Fruit fly (Drosophila melanogaster) ovary, adult (tissue): ENCODE results near the gene Bsg.

ENCODE experiments used
- CG17801 ChIP-seq: fragments of 200-800 bp; optimal IDR thresholded peaks from 2 replicates; lab custom pipeline; 2019; ENCODE audit warnings: missing biosample characterization, mild to moderate bottlenecking, missing genetic modification characterization, moderate library complexity; ENCODE audit not compliant: partially characterized antibody

Bsg gene

dm6 chr2L:8099050-8099449 lies 15.8 kb downstream of the Bsg start:
- TF ChIP-seq CG17801 (GFP tag; lab: Kevin White, UChicago): no peak

- TF ChIP-seq CG17801 (GFP tag; lab: Kevin White, UChicago): no peak
These were observed 16.6 kb downstream of the Bsg start for dm6 chr2L:8099615-8100375.

- TF ChIP-seq CG17801 (GFP tag; lab: Kevin White, UChicago): peak; percentile 22
These were observed 17.5 kb downstream of the Bsg start for dm6 chr2L:8100489-8101352.

dm6 chr2L:8103073-8103472 lies 19.9 kb downstream of the Bsg start:
- no peak for TF ChIP-seq CG17801 (GFP tag; lab: Kevin White, UChicago)

dm6 chr2L:8104094-8104493 lies 20.9 kb downstream of the Bsg start:
- no peak for TF ChIP-seq CG17801 (GFP tag; lab: Kevin White, UChicago)

- TF ChIP-seq CG17801 (GFP tag; lab: Kevin White, UChicago): no peak
These were observed 21.5 kb downstream of the Bsg start for dm6 chr2L:8104706-8105105.

- no peak for TF ChIP-seq CG17801 (GFP tag; lab: Kevin White, UChicago)
These were observed 27.6 kb downstream of the Bsg start for dm6 chr2L:8110549-8111438.

- no peak for TF ChIP-seq CG17801 (GFP tag; lab: Kevin White, UChicago)
These were observed 33.5 kb downstream of the Bsg start for dm6 chr2L:8116632-8117193.

- peak; percentile 14 for TF ChIP-seq CG17801 (GFP tag; lab: Kevin White, UChicago)
These were observed 40.6 kb downstream of the Bsg start, which contains the start of the genes mon2 and CG8673 for dm6 chr2L:8123711-8124379. mon2 (minus strand) TSS chr2L:8124010. CG8673 (plus strand) TSS chr2L:8124329.

dm6 chr2L:8126849-8127602 lies 43.8 kb downstream of the Bsg start, which contains the start of the genes CG12375 and CG8668:
CG12375 (minus strand) TSS chr2L:8126890.
CG8668 (plus strand) TSS chr2L:8127001.
- TF ChIP-seq CG17801 (GFP tag; lab: Kevin White, UChicago): peak; percentile 71

dm6 chr2L:8128911-8129310 lies 45.7 kb downstream of the Bsg start:
- TF ChIP-seq CG17801 (GFP tag; lab: Kevin White, UChicago): no peak

dm6 chr2L:8129996-8130641 lies 46.9 kb downstream of the Bsg start:
- TF ChIP-seq CG17801 (GFP tag; lab: Kevin White, UChicago): no peak
